Worm (Caenorhabditis elegans): ENCODE data around the gene F02C9.2.

Gene F02C9.2

ce11 chrV:3113751-3114150 lies 19.8 kb upstream of the F02C9.2 start, which contains the start of gene Y73C8C.8:
TSS of gene Y73C8C.8 (minus strand) at chrV:3113851.
- TF ChIP-seq nhr-237 (tag; optimal IDR thresholded peaks at IDR 0.05) (no peak), saeg-2 (GFP tag; IDR thresholded peaks at IDR 0.05) (no peak), nhr-6 (tag; optimal IDR thresholded peaks at IDR 0.05) (no peak), nhr-25 (tag; optimal IDR thresholded peaks at IDR 0.05; ENCODE audit: borderline replicate concordance, insufficient read depth) (no peak), nhr-102 (tag; optimal IDR thresholded peaks at IDR 0.05) (no peak), T20F7.1 (GFP tag; optimal IDR thresholded peaks at IDR 0.05) (no peak), spr-3 (GFP tag; optimal IDR thresholded peaks at IDR 0.05) (no peak), F44E2.7 (GFP tag; IDR thresholded peaks at IDR 0.05) (no peak), daf-16 (GFP tag; optimal IDR thresholded peaks at IDR 0.05) (no peak), daf-16 (tag; optimal IDR thresholded peaks at IDR 0.05) (no peak), daf-12 (tag; optimal IDR thresholded peaks at IDR 0.05) (no peak), fos-1 (tag; optimal IDR thresholded peaks at IDR 0.05) (no peak), mxl-2 (GFP tag; conservative IDR thresholded peaks at IDR 0.05) (no peak), ctbp-1 (GFP tag; IDR thresholded peaks at IDR 0.05) (no peak), aly-2 (tag; optimal IDR thresholded peaks at IDR 0.05) (no peak), dve-1 (tag; optimal IDR thresholded peaks at IDR 0.05; ENCODE audit: insufficient read depth) (no peak), nhr-48 (tag; optimal IDR thresholded peaks at IDR 0.05) (no peak)

- TF ChIP-seq nhr-237 (tag; optimal IDR thresholded peaks at IDR 0.05) (no peak), mep-1 (tag; optimal IDR thresholded peaks at IDR 0.05) (no peak), jun-1 (tag; optimal IDR thresholded peaks at IDR 0.05) (no peak), duxl-1 (tag; optimal IDR thresholded peaks at IDR 0.05; ENCODE audit: poor library complexity) (no peak), dmd-8 (GFP tag; IDR thresholded peaks at IDR 0.05) (no peak), attf-4 (tag; optimal IDR thresholded peaks at IDR 0.05) (no peak), rbr-2 (tag; optimal IDR thresholded peaks at IDR 0.05) (no peak), ceh-82 (tag; optimal IDR thresholded peaks at IDR 0.05) (no peak), lin-38 (GFP tag; IDR thresholded peaks at IDR 0.05) (no peak), lin-29 (GFP tag; IDR thresholded peaks at IDR 0.05) (no peak), ztf-11 (tag; optimal IDR thresholded peaks at IDR 0.05) (no peak), ctbp-1 (GFP tag; IDR thresholded peaks at IDR 0.05) (no peak), mxl-2 (GFP tag; conservative IDR thresholded peaks at IDR 0.05) (no peak), nhr-10 (tag; optimal IDR thresholded peaks at IDR 0.05) (no peak), unc-62 (GFP tag; optimal IDR thresholded peaks at IDR 0.05 in 1 of 2) (no peak), unc-62 (tag; optimal IDR thresholded peaks at IDR 0.05) (no peak), pha-4 (GFP tag; IDR thresholded peaks at IDR 0.05) (no peak), pha-4 (tag; optimal IDR thresholded peaks at IDR 0.05) (no peak), ceh-28 (tag; optimal IDR thresholded peaks at IDR 0.05) (no peak)
Observed at ce11 chrV:3114973-3115372, 18.5 kb upstream of the F02C9.2 start, which contains the start of gene Y73C8C.3. TSS of gene Y73C8C.3 (plus strand) at chrV:3115273.

ce11 chrV:3118167-3118566 lies 15.3 kb upstream of the F02C9.2 start, which contains the start of gene clec-210:
TSS of gene clec-210 (plus strand) at chrV:3118377.
- TF ChIP-seq mdt-29 (GFP tag; IDR thresholded peaks at IDR 0.05) (no peak), fos-1 (tag; optimal IDR thresholded peaks at IDR 0.05) (no peak), daf-8 (GFP tag; IDR thresholded peaks at IDR 0.05) (no peak), dmd-6 (GFP tag; IDR thresholded peaks at IDR 0.05) (peak; percentile 50), R02D3.7 (tag; optimal IDR thresholded peaks at IDR 0.05) (no peak), attf-4 (tag; optimal IDR thresholded peaks at IDR 0.05) (no peak), Y75B8A.6 (GFP tag; IDR thresholded peaks at IDR 0.05) (no peak), Y105C5A.15 (GFP tag; IDR thresholded peaks at IDR 0.05) (no peak), madf-5 (GFP tag; IDR thresholded peaks at IDR 0.05) (no peak), nhr-48 (tag; optimal IDR thresholded peaks at IDR 0.05) (no peak), ctbp-1 (GFP tag; IDR thresholded peaks at IDR 0.05) (no peak), nhr-28 (tag; optimal IDR thresholded peaks at IDR 0.05) (peak; percentile 92), zip-11 (GFP tag; IDR thresholded peaks at IDR 0.05) (no peak), lin-39 (tag; optimal IDR thresholded peaks at IDR 0.05) (no peak), lin-1 (GFP tag; IDR thresholded peaks at IDR 0.05) (no peak), nhr-111 (GFP tag; optimal IDR thresholded peaks at IDR 0.05) (no peak), aha-1 (tag) (no peak), dpl-1 (GFP tag; optimal IDR thresholded peaks at IDR 0.05) (no peak), pqm-1 (tag; optimal IDR thresholded peaks at IDR 0.05) (peak; percentile 52)
